Worm (Caenorhabditis elegans) whole organism, L1 larva: ENCODE results near the gene F17E5.2.

Experiments
- C16A3.4 ChIP-seq: fragments of 150-350 bp; optimal IDR thresholded peaks from 2 replicates; lab custom pipeline; 2014; ENCODE audit warnings: missing biosample characterization, missing genetic modification characterization
- C34B4.2 ChIP-seq: sonication (generic microtip); optimal IDR thresholded peaks from 2 replicates; lab custom pipeline; 2017; ENCODE audit warnings: mild to moderate bottlenecking, missing genetic modification characterization, missing compliant biosample characterization
- F16B12.6 ChIP-seq: fragments of 150-350 bp; optimal IDR thresholded peaks from 2 replicates; lab custom pipeline; 2014; ENCODE audit warnings: missing biosample characterization, missing genetic modification characterization
- aha-1 ChIP-seq: fragments of 150-350 bp; optimal IDR thresholded peaks from 2 replicates; lab custom pipeline; 2014; ENCODE audit warnings: missing biosample characterization, missing genetic modification characterization
- alr-1 ChIP-seq: fragments of 200-800 bp; sonication (Bioruptor generic); optimal IDR thresholded peaks from 2 replicates; lab custom pipeline; 2018; ENCODE audit warnings: borderline replicate concordance, mild to moderate bottlenecking, missing genetic modification characterization, missing compliant biosample characterization
- aly-2 ChIP-seq: fragments of 150-350 bp; optimal IDR thresholded peaks from 2 replicates; lab custom pipeline; 2014; ENCODE audit warnings: missing biosample characterization, missing genetic modification characterization
- ama-1 ChIP-seq: fragments of 150-350 bp; optimal IDR thresholded peaks from 2 replicates; lab custom pipeline; 2014
- blmp-1 ChIP-seq: fragments of 150-350 bp; optimal IDR thresholded peaks from 2 replicates; lab custom pipeline; 2014; ENCODE audit warnings: missing biosample characterization, missing genetic modification characterization
- ceh-8 ChIP-seq: fragments of 200-800 bp; sonication (Bioruptor generic); optimal IDR thresholded peaks from 2 replicates; lab custom pipeline; 2018; ENCODE audit warnings: mild to moderate bottlenecking, missing genetic modification characterization, moderate library complexity, missing compliant biosample characterization
- ceh-82 ChIP-seq, 3 experiments: fragments of 150-350 bp in 1 of 3; sonication (generic microtip) in 2 of 3; optimal IDR thresholded peaks; 2 replicates each; lab custom pipeline; 2014 to 2017; ENCODE audit warnings: missing biosample characterization in 3 of 3, missing genetic modification characterization in 3 of 3
- ceh-88 ChIP-seq: fragments of 200-800 bp; sonication (Bioruptor generic); IDR thresholded peaks from 2 replicates; pipeline ENCODE4 v1.3.6; 2022; ENCODE audit warnings: missing genetic modification characterization, missing compliant biosample characterization
- ces-1 ChIP-seq: fragments of 150-350 bp; optimal IDR thresholded peaks from 2 replicates; lab custom pipeline; 2014; ENCODE audit warnings: missing biosample characterization, missing genetic modification reagents, missing genetic modification characterization
- dpl-1 ChIP-seq, 3 experiments: fragments of 150-350 bp in 2 of 3; sonication (generic microtip) in 1 of 3; optimal IDR thresholded peaks; 2 replicates each; lab custom pipeline; 2014 to 2017; ENCODE audit warnings: missing biosample characterization in 3 of 3, missing genetic modification characterization in 3 of 3, missing genetic modification reagents in 3 of 3
- dsc-1 ChIP-seq: sonication (generic microtip); optimal IDR thresholded peaks from 2 replicates; lab custom pipeline; 2016; ENCODE audit warnings: mild to moderate bottlenecking, missing genetic modification characterization, missing compliant biosample characterization
- efl-1 ChIP-seq, 4 experiments: fragments of 150-350 bp; optimal IDR thresholded peaks in 3 of 4; peaks in 1 of 4; 1 replicate in 1 of 4; 2 replicates in 3 of 4; lab custom pipeline; 2014; ENCODE audit warnings: missing biosample characterization in 2 of 4, missing genetic modification characterization in 2 of 4, missing genetic modification reagents in 2 of 4
- elt-2 ChIP-seq: sonication (generic microtip); optimal IDR thresholded peaks from 2 replicates; lab custom pipeline; 2016; ENCODE audit warnings: missing genetic modification characterization, mild to moderate bottlenecking, inconsistent platforms, missing compliant biosample characterization, missing genetic modification reagents
- elt-3 ChIP-seq, 6 experiments: fragments of 150-350 bp in 1 of 6; sonication (generic microtip); optimal IDR thresholded peaks; 2 replicates each; lab custom pipeline; 2017 to 2018; ENCODE audit warnings: missing biosample characterization in 6 of 6, missing genetic modification characterization in 6 of 6, inconsistent platforms in 1 of 6
- fkh-4 ChIP-seq: sonication (generic microtip); optimal IDR thresholded peaks from 2 replicates; lab custom pipeline; 2016; ENCODE audit warnings: missing compliant biosample characterization, missing genetic modification characterization, borderline replicate concordance
- fkh-8 ChIP-seq: sonication (generic microtip); optimal IDR thresholded peaks from 2 replicates; lab custom pipeline; 2016; ENCODE audit warnings: mild to moderate bottlenecking, missing genetic modification characterization, missing compliant biosample characterization
- fos-1 ChIP-seq: fragments of 150-350 bp; optimal IDR thresholded peaks from 2 replicates; lab custom pipeline; 2014; ENCODE audit warnings: missing biosample characterization, missing genetic modification characterization
- grh-1 ChIP-seq: fragments of 200-800 bp; sonication (Bioruptor generic); IDR thresholded peaks from 2 replicates; pipeline ENCODE4 v1.3.6; 2022; ENCODE audit warnings: missing genetic modification reagents, missing genetic modification characterization, missing compliant biosample characterization
- hlh-17 ChIP-seq: fragments of 200-800 bp; sonication (Bioruptor generic); optimal IDR thresholded peaks from 2 replicates; lab custom pipeline; 2018; ENCODE audit warnings: missing genetic modification characterization, mild to moderate bottlenecking, missing compliant biosample characterization, moderate library complexity, borderline replicate concordance
- hlh-4 ChIP-seq: sonication (generic microtip); optimal IDR thresholded peaks from 2 replicates; lab custom pipeline; 2016; ENCODE audit warnings: mild to moderate bottlenecking, missing genetic modification characterization, missing compliant biosample characterization
- hpl-2 ChIP-seq: fragments of 150-350 bp; optimal IDR thresholded peaks from 2 replicates; lab custom pipeline; 2014; ENCODE audit warnings: missing biosample characterization, missing genetic modification reagents, missing genetic modification characterization
- irx-1 ChIP-seq: sonication (generic microtip); optimal IDR thresholded peaks from 2 replicates; lab custom pipeline; 2016; ENCODE audit warnings: missing genetic modification characterization, missing compliant biosample characterization
- isw-1 ChIP-seq: fragments of 200-800 bp; sonication (Bioruptor generic); IDR thresholded peaks from 2 replicates; pipeline ENCODE4 v1.3.6; 2022; ENCODE audit warnings: missing genetic modification characterization, missing compliant biosample characterization
- lin-15B ChIP-seq: fragments of 150-350 bp; sonication (generic microtip); optimal IDR thresholded peaks from 3 replicates; lab custom pipeline; 2014; ENCODE audit warnings: missing biosample characterization, missing genetic modification characterization
- lin-35 ChIP-seq, 2 experiments: fragments of 150-350 bp; optimal IDR thresholded peaks; 2 replicates each; lab custom pipeline; 2014; ENCODE audit warnings: missing biosample characterization in 2 of 2, missing genetic modification characterization in 2 of 2, missing genetic modification reagents in 2 of 2
- lir-3 ChIP-seq: sonication (generic microtip); optimal IDR thresholded peaks from 2 replicates; lab custom pipeline; 2016; ENCODE audit warnings: mild to moderate bottlenecking, missing genetic modification characterization, moderate library complexity, missing compliant biosample characterization; ENCODE audit not compliant: poor library complexity
- lsy-2 ChIP-seq, 2 experiments: fragments of 150-350 bp; optimal IDR thresholded peaks; 2 replicates each; lab custom pipeline; 2014; ENCODE audit warnings: missing biosample characterization in 2 of 2, missing genetic modification characterization in 2 of 2
- mdl-1 ChIP-seq, 2 experiments: fragments of 150-350 bp; optimal IDR thresholded peaks; 2 replicates each; lab custom pipeline; 2014 to 2017; ENCODE audit warnings: missing biosample characterization in 2 of 2, missing genetic modification characterization in 2 of 2, inconsistent platforms in 1 of 2
- mep-1 ChIP-seq: fragments of 150-350 bp; optimal IDR thresholded peaks from 2 replicates; lab custom pipeline; 2014; ENCODE audit warnings: missing biosample characterization, missing genetic modification characterization
- nhr-11 ChIP-seq: fragments of 150-350 bp; optimal IDR thresholded peaks from 2 replicates; lab custom pipeline; 2014; ENCODE audit warnings: missing biosample characterization, missing genetic modification characterization
- nhr-12 ChIP-seq: sonication (generic microtip); optimal IDR thresholded peaks from 2 replicates; lab custom pipeline; 2017; ENCODE audit warnings: missing biosample characterization, missing genetic modification characterization
- nhr-28 ChIP-seq: fragments of 150-350 bp; optimal IDR thresholded peaks from 2 replicates; lab custom pipeline; 2014; ENCODE audit warnings: missing biosample characterization, missing genetic modification characterization
- nhr-47 ChIP-seq: sonication (generic microtip); optimal IDR thresholded peaks from 2 replicates; lab custom pipeline; 2016; ENCODE audit warnings: mild to moderate bottlenecking, missing genetic modification characterization, moderate library complexity, missing compliant biosample characterization
- nhr-77 ChIP-seq: fragments of 150-350 bp; optimal IDR thresholded peaks from 2 replicates; lab custom pipeline; 2014; ENCODE audit warnings: missing biosample characterization, missing genetic modification characterization
- nhr-84 ChIP-seq: sonication (generic microtip); optimal IDR thresholded peaks from 2 replicates; lab custom pipeline; 2017; ENCODE audit warnings: missing biosample characterization, missing genetic modification characterization
- nhr-85 ChIP-seq: sonication (generic microtip); peaks from one replicate; lab custom pipeline; 2016; ENCODE audit warnings: missing genetic modification characterization, inconsistent platforms, missing compliant biosample characterization
- pax-3 ChIP-seq: fragments of 200-800 bp; sonication (Bioruptor generic); optimal IDR thresholded peaks from 2 replicates; lab custom pipeline; 2018; ENCODE audit warnings: mild to moderate bottlenecking, missing genetic modification characterization, moderate library complexity, missing compliant biosample characterization
- rnt-1 ChIP-seq: sonication (generic microtip); optimal IDR thresholded peaks from 2 replicates; lab custom pipeline; 2016; ENCODE audit warnings: mild to moderate bottlenecking, missing genetic modification characterization, moderate library complexity, missing compliant biosample characterization
- sox-4 ChIP-seq: sonication (generic microtip); optimal IDR thresholded peaks from 2 replicates; lab custom pipeline; 2016; ENCODE audit warnings: missing genetic modification characterization, missing compliant biosample characterization
- sup-37 ChIP-seq: fragments of 200-800 bp; sonication (Bioruptor generic); optimal IDR thresholded peaks from 2 replicates; lab custom pipeline; 2018; ENCODE audit warnings: mild to moderate bottlenecking, missing genetic modification characterization, missing compliant biosample characterization
- swsn-7 ChIP-seq: sonication (generic microtip); optimal IDR thresholded peaks from 2 replicates; lab custom pipeline; 2016; ENCODE audit warnings: missing genetic modification characterization, missing compliant biosample characterization
- tlp-1 ChIP-seq: fragments of 150-350 bp; optimal IDR thresholded peaks from 2 replicates; lab custom pipeline; 2014; ENCODE audit warnings: missing biosample characterization, missing genetic modification characterization
- unc-30 ChIP-seq: sonication (generic microtip); optimal IDR thresholded peaks from 2 replicates; lab custom pipeline; 2017; ENCODE audit warnings: missing biosample characterization, missing genetic modification characterization
- unc-86 ChIP-seq: sonication (generic microtip); optimal IDR thresholded peaks from 2 replicates; lab custom pipeline; 2016; ENCODE audit warnings: missing genetic modification characterization, missing compliant biosample characterization
- vab-15 ChIP-seq: sonication (generic microtip); optimal IDR thresholded peaks from 2 replicates; lab custom pipeline; 2017; ENCODE audit warnings: missing genotype, mild to moderate bottlenecking, missing genetic modification characterization, missing compliant biosample characterization
- xbp-1 ChIP-seq: sonication (generic microtip); optimal IDR thresholded peaks from 2 replicates; lab custom pipeline; 2016; ENCODE audit warnings: missing genetic modification characterization, missing compliant biosample characterization

The F17E5.2 gene

ce11 chrX:12393786-12394308 is at the start of gene F17E5.2 (continued):
- peak; percentile 77 for TF ChIP-seq lir-3
- peak; percentile 93 for TF ChIP-seq fkh-8 (tag; lab: Kevin White, UChicago)
- TF ChIP-seq swsn-7 (tag; lab: Kevin White, UChicago) = peak; percentile 95
- peak; percentile 78 for TF ChIP-seq vab-15
- TF ChIP-seq alr-1 = no peak
- no peak for TF ChIP-seq nhr-12 (tag; lab: Kevin White, UChicago)
- TF ChIP-seq lin-35 (GFP tag; optimal IDR thresholded peaks at IDR 0.05; lab: Kevin White, UChicago) = peak; percentile 84 to 92
- no peak for TF ChIP-seq tlp-1 (tag; lab: Kevin White, UChicago)
- TF ChIP-seq dsc-1 (tag; lab: Kevin White, UChicago) = peak; percentile 97
- TF ChIP-seq hlh-4 (tag; lab: Kevin White, UChicago) = no peak
- peak; percentile 74 for TF ChIP-seq sox-4 (tag; lab: Kevin White, UChicago)
- TF ChIP-seq unc-30 = no peak
- TF ChIP-seq nhr-85 = peak; percentile 95
- peak; percentile 99 for TF ChIP-seq mep-1 (tag; lab: Kevin White, UChicago)
- no peak for TF ChIP-seq nhr-84 (tag; lab: Kevin White, UChicago)
- TF ChIP-seq F16B12.6 = peak; percentile 59
- TF ChIP-seq sup-37 (GFP tag; lab: Kevin White, UChicago) = peak; percentile 85
- peak; percentile 73 for TF ChIP-seq nhr-11 (tag; lab: Kevin White, UChicago)
- no peak for TF ChIP-seq ama-1 (lab: Kevin White, UChicago)
- no peak for TF ChIP-seq ces-1 (GFP tag; lab: Kevin White, UChicago)
- TF ChIP-seq efl-1 (optimal IDR thresholded peaks at IDR 0.05; lab: Kevin White, UChicago) = peak; percentile 82 to 83
- peak; percentile 70 to 97 for TF ChIP-seq efl-1 (GFP tag; optimal IDR thresholded peaks at IDR 0.05 in 1 of 2; lab: Kevin White, UChicago)
- TF ChIP-seq fkh-4 (tag; lab: Kevin White, UChicago) = no peak
- TF ChIP-seq dpl-1 (GFP tag; optimal IDR thresholded peaks at IDR 0.05; lab: Kevin White, UChicago) = peak; percentile 68 to 81 (median 78)
- TF ChIP-seq elt-2 (tag; lab: Kevin White, UChicago) = peak; percentile 70
- no peak for TF ChIP-seq nhr-28 (tag; lab: Kevin White, UChicago)
- peak; percentile 46 for TF ChIP-seq lin-15B (tag; lab: Kevin White, UChicago)
- peak; percentile 95 for TF ChIP-seq nhr-47 (tag; lab: Kevin White, UChicago)
- TF ChIP-seq C16A3.4 (tag; lab: Kevin White, UChicago) = peak; percentile 98
- TF ChIP-seq pax-3 = peak; percentile 74
- peak in 4 of 6 experiments; percentile 69 to 85 (median 78) for TF ChIP-seq elt-3 (tag; optimal IDR thresholded peaks at IDR 0.05; lab: Kevin White, UChicago)
- TF ChIP-seq irx-1 (tag; lab: Kevin White, UChicago) = peak; percentile 90
- TF ChIP-seq nhr-77 (tag; lab: Kevin White, UChicago) = peak; percentile 86

- no peak for TF ChIP-seq isw-1 (GFP tag; lab: Robert Waterston, UW)
- TF ChIP-seq grh-1 = no peak
- TF ChIP-seq fos-1 (tag; lab: Kevin White, UChicago) = no peak
- TF ChIP-seq rnt-1 (tag; lab: Kevin White, UChicago) = no peak
- TF ChIP-seq C34B4.2 (tag; lab: Kevin White, UChicago) = no peak
These were observed 47.3 kb upstream of the F17E5.2 start, which contains the start of gene F42F12.11 for ce11 chrX:12346729-12347128. TSS of gene F42F12.11 (plus strand) at chrX:12347029.

ce11 chrX:12347822-12348221 is 46.2 kb upstream of the F17E5.2 start:
- TF ChIP-seq dsc-1 (tag; lab: Kevin White, UChicago) = no peak
- TF ChIP-seq aha-1 = no peak
- peak in 1 of 2 experiments; percentile 8 for TF ChIP-seq mdl-1 (tag; optimal IDR thresholded peaks at IDR 0.05; lab: Kevin White, UChicago)
- no peak for TF ChIP-seq efl-1 (optimal IDR thresholded peaks at IDR 0.05; lab: Kevin White, UChicago)
- TF ChIP-seq efl-1 (GFP tag; optimal IDR thresholded peaks at IDR 0.05 in 1 of 2; lab: Kevin White, UChicago) = peak in 1 of 2 experiments; percentile 76
- no peak for TF ChIP-seq lsy-2 (tag; optimal IDR thresholded peaks at IDR 0.05; lab: Kevin White, UChicago)
- TF ChIP-seq mep-1 (tag; lab: Kevin White, UChicago) = peak; percentile 41
- no peak for TF ChIP-seq ceh-8 (GFP tag; lab: Kevin White, UChicago)
- no peak for TF ChIP-seq blmp-1
- no peak for TF ChIP-seq hlh-17 (GFP tag; lab: Kevin White, UChicago)
- TF ChIP-seq ceh-88 (GFP tag; lab: Robert Waterston, UW) = no peak
- peak; percentile 80 for TF ChIP-seq nhr-85
- TF ChIP-seq aly-2 (tag; lab: Kevin White, UChicago) = no peak
- no peak for TF ChIP-seq nhr-12 (tag; lab: Kevin White, UChicago)
- no peak for TF ChIP-seq C34B4.2 (tag; lab: Kevin White, UChicago)
- TF ChIP-seq hpl-2 (GFP tag; lab: Kevin White, UChicago) = no peak
- no peak for TF ChIP-seq unc-86 (tag; lab: Kevin White, UChicago)
- TF ChIP-seq xbp-1 (tag; lab: Kevin White, UChicago) = peak; percentile 15
- peak in 2 of 3 experiments; percentile 36 to 46 for TF ChIP-seq ceh-82 (tag; optimal IDR thresholded peaks at IDR 0.05; lab: Kevin White, UChicago)
- no peak for TF ChIP-seq alr-1
- TF ChIP-seq elt-3 (tag; optimal IDR thresholded peaks at IDR 0.05; lab: Kevin White, UChicago) = peak in 2 of 6 experiments; percentile 42 to 54
